Worm (Caenorhabditis elegans): ENCODE results near the gene F55G7.5.

Gene F55G7.5

DNA sequence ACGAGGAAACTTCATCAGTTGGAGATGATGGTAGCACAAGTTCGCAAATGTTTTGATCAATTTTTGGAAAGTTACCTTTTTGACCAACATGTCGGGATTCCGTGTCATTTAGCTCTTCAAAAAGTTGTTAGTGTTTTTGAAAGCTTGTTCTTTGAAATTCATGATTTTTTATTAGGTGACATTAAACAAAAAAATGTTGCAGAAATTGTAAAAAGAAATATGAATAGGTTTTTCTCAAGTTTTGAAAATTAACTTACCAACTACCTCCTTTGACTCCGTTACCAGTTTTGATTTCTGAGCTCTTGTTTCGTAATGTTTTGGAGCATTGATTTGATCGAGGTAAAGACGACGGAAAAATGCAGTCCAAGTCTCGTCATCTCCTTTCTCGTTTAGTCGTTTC lies 13.4 kb upstream of the F55G7.5 start:
- TF ChIP-seq B0336.3 (GFP tag; IDR thresholded peaks at IDR 0.05) (no peak), rec-8 (tag; optimal IDR thresholded peaks at IDR 0.05) (no peak)

- TF ChIP-seq attf-5 (GFP tag; optimal IDR thresholded peaks at IDR 0.05) (peak; percentile 20), nfya-1 (tag; optimal IDR thresholded peaks at IDR 0.05; ENCODE audit: borderline replicate concordance, insufficient read depth) (no peak)
These were observed 9.6 kb upstream of the F55G7.5 start, which contains the start of gene lsd-1 for ce11 chrX:11948184-11948894. Gene lsd-1 (plus strand): TSS chrX:11948844.

DNA sequence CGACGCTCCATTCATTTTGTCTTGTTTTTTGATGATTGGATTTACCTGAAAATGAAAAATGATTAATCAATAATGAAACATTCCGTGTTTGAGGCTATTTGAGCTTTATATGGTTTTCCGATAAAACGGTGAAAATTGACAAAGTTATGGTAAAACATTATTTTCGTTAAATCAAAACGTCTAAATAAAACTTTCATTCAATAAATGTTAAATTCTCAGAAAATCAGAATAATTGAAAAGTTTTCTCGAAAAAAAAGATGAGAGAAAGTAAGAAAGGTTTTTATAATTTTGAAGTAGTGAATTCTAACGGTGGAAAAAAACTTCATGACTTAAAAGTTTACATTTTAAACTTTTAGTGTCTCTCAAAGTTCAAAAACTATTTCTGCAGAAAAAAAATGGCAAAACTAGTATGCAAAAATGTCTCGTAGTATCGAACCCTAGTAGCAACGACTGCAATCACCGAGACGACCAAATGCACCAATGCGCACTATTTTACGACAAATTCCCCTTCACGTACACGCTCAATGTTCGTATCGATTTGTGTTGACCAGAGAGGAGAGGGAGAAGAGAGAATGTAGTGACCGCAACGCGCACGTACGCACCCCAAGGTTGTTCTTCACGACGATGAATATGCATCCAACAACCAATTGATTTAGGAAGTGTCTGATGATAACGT lies 8.2 kb upstream of the F55G7.5 start, which contains the start of gene nfya-1:
TSS of gene nfya-1 (minus strand) at position 51 of the 676 bp plus-strand sequence.
- TF ChIP-seq ceh-100 (GFP tag; IDR thresholded peaks at IDR 0.05) (no peak), lin-40 (tag; optimal IDR thresholded peaks at IDR 0.05) (peak; percentile 39), him-1 (tag; optimal IDR thresholded peaks at IDR 0.05) (no peak), ceh-27 (GFP tag; optimal IDR thresholded peaks at IDR 0.05) (peak; percentile 51), gei-17 (GFP tag; optimal IDR thresholded peaks at IDR 0.05) (peak; percentile 19), Y95B8A.8 (GFP tag; IDR thresholded peaks at IDR 0.05) (no peak), F57A8.1 (GFP tag; optimal IDR thresholded peaks at IDR 0.05) (no peak), B0336.3 (GFP tag; IDR thresholded peaks at IDR 0.05) (no peak), aptf-3 (GFP tag; IDR thresholded peaks at IDR 0.05) (no peak), dpl-1 (GFP tag; optimal IDR thresholded peaks at IDR 0.05) (no peak), rpc-1 (optimal IDR thresholded peaks at IDR 0.05) (no peak), rpc-1 (tag; optimal IDR thresholded peaks at IDR 0.05) (no peak), madf-6 (GFP tag; IDR thresholded peaks at IDR 0.05) (no peak), B0019.2 (GFP tag; conservative IDR thresholded peaks at IDR 0.05) (no peak), F10E7.11 (tag; optimal IDR thresholded peaks at IDR 0.05) (no peak), nhr-80 (tag; optimal IDR thresholded peaks at IDR 0.05) (peak; percentile 11), atf-7 (tag; optimal IDR thresholded peaks at IDR 0.05) (no peak), F37B4.10 (GFP tag; IDR thresholded peaks at IDR 0.05) (no peak), ama-1 (optimal IDR thresholded peaks at IDR 0.05) (no peak), ama-1 (GFP tag; optimal IDR thresholded peaks at IDR 0.05) (no peak), xnd-1 (tag; optimal IDR thresholded peaks at IDR 0.05) (no peak), let-526 (GFP tag; IDR thresholded peaks at IDR 0.05) (no peak), Y53G8AR.9 (GFP tag; conservative IDR thresholded peaks at IDR 0.05) (no peak), tlf-1 (GFP tag; optimal IDR thresholded peaks at IDR 0.05) (no peak), snpc-3.4 (tag; optimal IDR thresholded peaks at IDR 0.05) (no peak)

ce11 chrX:11941951-11942350 lies 3.2 kb upstream of the F55G7.5 start, which contains the start of gene F55G7.3:
Gene F55G7.3 (minus strand): TSS chrX:11942051.
- TF ChIP-seq hlh-26 (GFP tag; conservative IDR thresholded peaks at IDR 0.05) (no peak), chd-7 (tag; optimal IDR thresholded peaks at IDR 0.05) (no peak), F10E7.11 (tag; optimal IDR thresholded peaks at IDR 0.05) (no peak), ccch-3 (GFP tag; optimal IDR thresholded peaks at IDR 0.05) (no peak), repo-1 (tag; optimal IDR thresholded peaks at IDR 0.05) (no peak), F39B2.1 (GFP tag; IDR thresholded peaks at IDR 0.05) (no peak), mxl-1 (tag; optimal IDR thresholded peaks at IDR 0.05) (no peak), T07F8.4 (tag; optimal IDR thresholded peaks at IDR 0.05) (no peak), lin-26 (GFP tag; IDR thresholded peaks at IDR 0.05) (no peak), ekl-4 (GFP tag; IDR thresholded peaks at IDR 0.05) (no peak), hsf-1 (GFP tag; IDR thresholded peaks at IDR 0.05) (no peak), fkh-3 (tag; optimal IDR thresholded peaks at IDR 0.05) (no peak), him-1 (tag; optimal IDR thresholded peaks at IDR 0.05) (no peak), mes-4 (tag; optimal IDR thresholded peaks at IDR 0.05) (no peak), rcor-1 (GFP tag; IDR thresholded peaks at IDR 0.05) (no peak), hmg-1.2 (GFP tag; IDR thresholded peaks at IDR 0.05) (no peak), pha-4 (tag; optimal IDR thresholded peaks at IDR 0.05) (no peak), unc-62 (GFP tag; optimal IDR thresholded peaks at IDR 0.05) (no peak), lin-54 (GFP tag; optimal IDR thresholded peaks at IDR 0.05) (no peak), aptf-3 (GFP tag; IDR thresholded peaks at IDR 0.05) (no peak)
